Worm (Caenorhabditis elegans) whole organism, L3 larva: ENCODE results near the gene ify-1.

Experiments
- aly-2 ChIP-seq: fragments of 150-350 bp; optimal IDR thresholded peaks from 2 replicates; lab custom pipeline; 2014; ENCODE audit warnings: missing biosample characterization, missing genetic modification characterization
- ama-1 ChIP-seq: fragments of 150-350 bp; optimal IDR thresholded peaks from 2 replicates; lab custom pipeline; 2018
- ceh-9 ChIP-seq: sonication (generic microtip); optimal IDR thresholded peaks from 2 replicates; lab custom pipeline; 2018; ENCODE audit warnings: missing biosample characterization, missing genetic modification characterization
- egl-5 ChIP-seq: fragments of 150-350 bp; optimal IDR thresholded peaks from 2 replicates; lab custom pipeline; 2017; ENCODE audit warnings: missing biosample characterization, missing genetic modification reagents, missing genetic modification characterization, inconsistent platforms
- elt-2 ChIP-seq: sonication (generic microtip); optimal IDR thresholded peaks from 2 replicates; lab custom pipeline; 2016; ENCODE audit warnings: missing genetic modification reagents, mild to moderate bottlenecking, missing genetic modification characterization, missing compliant biosample characterization
- elt-3 ChIP-seq, 3 experiments: fragments of 150-350 bp in 1 of 3; sonication (generic microtip) in 2 of 3; optimal IDR thresholded peaks; 2 replicates in 2 of 3; 4 replicates in 1 of 3; lab custom pipeline; 2014 to 2017; ENCODE audit warnings: missing biosample characterization in 3 of 3, missing genetic modification characterization in 3 of 3
- fkh-10 ChIP-seq: sonication (generic microtip); optimal IDR thresholded peaks from 2 replicates; lab custom pipeline; 2017; ENCODE audit warnings: missing biosample characterization, missing genetic modification reagents, missing genetic modification characterization
- fkh-2 ChIP-seq: fragments of 150-350 bp; optimal IDR thresholded peaks from 2 replicates; lab custom pipeline; 2014; ENCODE audit warnings: missing biosample characterization, missing genetic modification reagents, missing genetic modification characterization
- fos-1 ChIP-seq: fragments of 150-350 bp; optimal IDR thresholded peaks from 2 replicates; lab custom pipeline; 2014; ENCODE audit warnings: missing biosample characterization, missing genetic modification characterization
- hmg-11 ChIP-seq: sonication (generic microtip); optimal IDR thresholded peaks from 2 replicates; lab custom pipeline; 2016; ENCODE audit warnings: missing genetic modification characterization, missing compliant biosample characterization
- jun-1 ChIP-seq: fragments of 150-350 bp; optimal IDR thresholded peaks from 2 replicates; lab custom pipeline; 2014; ENCODE audit warnings: missing biosample characterization, missing genetic modification reagents, missing genetic modification characterization
- lin-15B ChIP-seq: fragments of 150-350 bp; optimal IDR thresholded peaks from 2 replicates; lab custom pipeline; 2014; ENCODE audit warnings: missing biosample characterization, missing genetic modification characterization
- lin-39 ChIP-seq: fragments of 150-350 bp; optimal IDR thresholded peaks from 2 replicates; lab custom pipeline; 2018; ENCODE audit warnings: missing biosample characterization, missing genetic modification reagents, missing genetic modification characterization
- nfya-1 ChIP-seq: sonication (generic microtip); optimal IDR thresholded peaks from 2 replicates; lab custom pipeline; 2017; ENCODE audit warnings: missing genetic modification characterization, mild to moderate bottlenecking, missing compliant biosample characterization, antibody characterized with exemption, moderate library complexity; ENCODE audit not compliant: insufficient read depth
- nhr-11 ChIP-seq: fragments of 150-350 bp; optimal IDR thresholded peaks from 2 replicates; lab custom pipeline; 2014; ENCODE audit warnings: missing biosample characterization, missing genetic modification characterization
- nhr-23 ChIP-seq: fragments of 150-350 bp; optimal IDR thresholded peaks from 2 replicates; lab custom pipeline; 2014; ENCODE audit warnings: missing biosample characterization, missing genetic modification reagents, missing genetic modification characterization
- nhr-237 ChIP-seq: fragments of 150-350 bp; optimal IDR thresholded peaks from 2 replicates; lab custom pipeline; 2014; ENCODE audit warnings: missing biosample characterization, missing genetic modification characterization
- nhr-25 ChIP-seq: sonication (generic microtip); optimal IDR thresholded peaks from 2 replicates; lab custom pipeline; 2017; ENCODE audit warnings: missing biosample characterization, missing genetic modification characterization
- nhr-28 ChIP-seq: fragments of 150-350 bp; optimal IDR thresholded peaks from 2 replicates; lab custom pipeline; 2014; ENCODE audit warnings: missing biosample characterization, missing genetic modification characterization
- nhr-43 ChIP-seq: sonication (generic microtip); optimal IDR thresholded peaks from 2 replicates; lab custom pipeline; 2016; ENCODE audit warnings: mild to moderate bottlenecking, missing genetic modification characterization, missing compliant biosample characterization; ENCODE audit not compliant: poor library complexity, severe bottlenecking
- nhr-67 ChIP-seq: fragments of 150-350 bp; optimal IDR thresholded peaks from 2 replicates; lab custom pipeline; 2014; ENCODE audit warnings: missing biosample characterization, missing genetic modification characterization
- nhr-77 ChIP-seq: fragments of 150-350 bp; optimal IDR thresholded peaks from 2 replicates; lab custom pipeline; 2014; ENCODE audit warnings: missing biosample characterization, missing genetic modification characterization
- pha-4 ChIP-seq: fragments of 150-350 bp; optimal IDR thresholded peaks from 2 replicates; lab custom pipeline; 2014; ENCODE audit warnings: missing biosample characterization, missing genetic modification reagents, missing genetic modification characterization
- pqm-1 ChIP-seq: fragments of 150-350 bp; optimal IDR thresholded peaks from 2 replicates; lab custom pipeline; 2017; ENCODE audit warnings: missing biosample characterization, missing genetic modification characterization, inconsistent platforms
- skn-1 ChIP-seq: fragments of 150-350 bp; optimal IDR thresholded peaks from 2 replicates; lab custom pipeline; 2014; ENCODE audit warnings: missing biosample characterization, missing genetic modification characterization
- tbx-2 ChIP-seq: sonication (generic microtip); optimal IDR thresholded peaks from 2 replicates; lab custom pipeline; 2016; ENCODE audit warnings: mild to moderate bottlenecking, missing genetic modification characterization, missing compliant biosample characterization
- unc-62 ChIP-seq: fragments of 150-350 bp; sonication (generic microtip); optimal IDR thresholded peaks from 4 replicates; lab custom pipeline; 2014; ENCODE audit warnings: missing biosample characterization, missing genetic modification reagents, missing genetic modification characterization
- ztf-11 ChIP-seq: fragments of 150-350 bp; optimal IDR thresholded peaks from 2 replicates; lab custom pipeline; 2014; ENCODE audit warnings: missing biosample characterization, missing genetic modification characterization

ify-1 gene

DNA sequence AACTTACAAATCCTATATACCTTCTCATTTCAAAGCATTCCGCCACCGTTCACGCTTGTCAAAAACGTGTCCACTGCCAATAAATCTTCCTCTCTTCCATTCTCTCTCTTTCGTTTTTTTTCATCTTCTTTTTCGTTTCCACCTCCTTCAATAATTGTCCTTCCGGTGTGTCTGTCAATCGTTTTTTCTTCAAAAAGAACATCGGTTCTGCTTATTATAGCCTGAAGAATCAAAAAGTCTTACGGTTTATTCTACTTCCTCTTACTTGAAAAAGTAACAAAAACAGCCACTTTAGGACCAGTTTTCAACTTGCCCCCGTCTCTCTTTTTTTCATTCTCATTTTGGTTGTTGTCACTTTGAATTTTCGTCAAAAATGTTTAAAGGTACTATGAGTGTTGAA, 5.7 kb downstream of the ify-1 start (continued):
- TF ChIP-seq nhr-11 (tag; lab: Kevin White, UChicago) = no peak
- no peak for TF ChIP-seq pqm-1
- TF ChIP-seq elt-3 (tag; optimal IDR thresholded peaks at IDR 0.05; lab: Kevin White, UChicago) = peak in 1 of 3 experiments; percentile 14

ce11 chrII:5048185-5048795, 6.7 kb downstream of the ify-1 start:
- TF ChIP-seq skn-1 (tag; lab: Kevin White, UChicago) = no peak
- TF ChIP-seq nfya-1 = no peak
- TF ChIP-seq pha-4 (tag; lab: Kevin White, UChicago) = peak; percentile 53
- no peak for TF ChIP-seq nhr-43 (tag; lab: Kevin White, UChicago)
- TF ChIP-seq, all 47 proteins: peak for 1

ce11 chrII:5047279-5047678, 7.7 kb downstream of the ify-1 start:
- peak; percentile 37 for TF ChIP-seq pha-4 (tag; lab: Kevin White, UChicago)
- TF ChIP-seq nhr-25 (tag; lab: Kevin White, UChicago) = peak; percentile 37
- peak; percentile 36 for TF ChIP-seq nhr-23
- no peak for TF ChIP-seq aly-2 (tag; lab: Kevin White, UChicago)
- TF ChIP-seq hmg-11 (tag; lab: Kevin White, UChicago) = no peak
- peak; percentile 4 for TF ChIP-seq nfya-1
- TF ChIP-seq egl-5 (tag; lab: Kevin White, UChicago) = peak; percentile 13

ce11 chrII:5046209-5047200, 8.5 kb downstream of the ify-1 start:
- TF ChIP-seq jun-1 (tag; lab: Kevin White, UChicago) (no peak), unc-62 (GFP tag; lab: Kevin White, UChicago) (peak; percentile 3), nfya-1 (peak; percentile 4), egl-5 (tag; lab: Kevin White, UChicago) (peak; percentile 3), ceh-9 (tag; lab: Kevin White, UChicago) (no peak), nhr-237 (tag; lab: Kevin White, UChicago) (no peak), fkh-10 (GFP tag; lab: Kevin White, UChicago) (peak; percentile 90), hmg-11 (tag; lab: Kevin White, UChicago) (peak; percentile 9), fkh-2 (tag; lab: Kevin White, UChicago) (peak; percentile 84)

- TF ChIP-seq hmg-11 (tag; lab: Kevin White, UChicago) = peak; percentile 55
- no peak for TF ChIP-seq nhr-28 (tag; lab: Kevin White, UChicago)
- TF ChIP-seq lin-15B (tag; lab: Kevin White, UChicago) = peak; percentile 23
- TF ChIP-seq lin-39 = peak; percentile 23
- peak; percentile 52 for TF ChIP-seq nfya-1
Observed at ce11 chrII:5042381-5042930, 12.5 kb downstream of the ify-1 start.

ce11 chrII:5040631-5041156, 14.3 kb downstream of the ify-1 start, which contains the start of gene F33G12.7:
F33G12.7 (minus strand) TSS chrII:5040681.
- peak; percentile 5 for TF ChIP-seq pha-4 (tag; lab: Kevin White, UChicago)
- no peak for TF ChIP-seq fos-1 (tag; lab: Kevin White, UChicago)

- no peak for TF ChIP-seq lin-15B (tag; lab: Kevin White, UChicago)
- TF ChIP-seq nhr-67 (tag; lab: Kevin White, UChicago) = no peak
- peak; percentile 48 for TF ChIP-seq elt-2 (tag; lab: Kevin White, UChicago)
- TF ChIP-seq pha-4 (tag; lab: Kevin White, UChicago) = peak; percentile 37
- TF ChIP-seq pqm-1 = no peak
- TF ChIP-seq hmg-11 (tag; lab: Kevin White, UChicago) = peak; percentile 20
- TF ChIP-seq nhr-237 (tag; lab: Kevin White, UChicago) = no peak
- TF ChIP-seq nfya-1 = peak; percentile 17
- no peak for TF ChIP-seq egl-5 (tag; lab: Kevin White, UChicago)
- peak; percentile 47 for TF ChIP-seq ama-1 (lab: Kevin White, UChicago)
- no peak for TF ChIP-seq ztf-11 (tag; lab: Kevin White, UChicago)
- TF ChIP-seq nhr-77 = no peak
- no peak for TF ChIP-seq tbx-2 (tag; lab: Kevin White, UChicago)
- TF ChIP-seq, all 47 proteins: peak for 5
Observed at ce11 chrII:5039912-5040311, 15.1 kb downstream of the ify-1 start, which contains the start of gene golg-2. golg-2 (minus strand) TSS chrII:5040091.
